Worm (Caenorhabditis elegans) whole organism, late embryonic: ENCODE results near the gene ttr-34.
A peak's percentile ranks its signal among the peaks of the same experiment; 100 is the strongest.

Experiments used
- C38D4.7 ChIP-seq: fragments of 200-800 bp; sonication (Bioruptor generic); optimal IDR thresholded peaks from 2 replicates; lab custom pipeline; 2018; ENCODE audit warnings: mild to moderate bottlenecking, missing genetic modification characterization, moderate library complexity, missing compliant biosample characterization
- F13H6.1 ChIP-seq: sonication (generic microtip); optimal IDR thresholded peaks from 2 replicates; lab custom pipeline; 2016; ENCODE audit warnings: missing genetic modification characterization, missing compliant biosample characterization
- K02D7.2 ChIP-seq: sonication (generic microtip); optimal IDR thresholded peaks from 2 replicates; lab custom pipeline; 2017; ENCODE audit warnings: mild to moderate bottlenecking, missing genetic modification characterization, missing compliant biosample characterization
- K09A11.1 ChIP-seq: sonication (generic microtip); optimal IDR thresholded peaks from 2 replicates; lab custom pipeline; 2017; ENCODE audit warnings: antibody characterized with exemption, mild to moderate bottlenecking, missing genetic modification characterization, missing compliant biosample characterization; ENCODE audit not compliant: insufficient read depth
- ahr-1 ChIP-seq: sonication (generic microtip); optimal IDR thresholded peaks from 2 replicates; lab custom pipeline; 2016; ENCODE audit warnings: missing genetic modification characterization, missing compliant biosample characterization
- ceh-18 ChIP-seq: sonication (generic microtip); optimal IDR thresholded peaks from 2 replicates; lab custom pipeline; 2016; ENCODE audit warnings: missing genetic modification characterization, missing compliant biosample characterization
- ceh-19 ChIP-seq: fragments of 200-800 bp; sonication (Bioruptor generic); optimal IDR thresholded peaks from 2 replicates; lab custom pipeline; 2018; ENCODE audit warnings: mild to moderate bottlenecking, missing genetic modification characterization, missing compliant biosample characterization
- ceh-2 ChIP-seq: sonication (generic microtip); optimal IDR thresholded peaks from 2 replicates; lab custom pipeline; 2016; ENCODE audit warnings: missing genotype, missing genetic modification characterization, missing compliant biosample characterization
- ceh-45 ChIP-seq: fragments of 200-800 bp; sonication (Bioruptor generic); IDR thresholded peaks from 2 replicates; pipeline ENCODE4 v1.3.6; 2022; ENCODE audit warnings: missing genetic modification reagents, missing genetic modification characterization, missing compliant biosample characterization
- ceh-6 ChIP-seq: fragments of 200-800 bp; sonication (Bioruptor generic); optimal IDR thresholded peaks from 2 replicates; lab custom pipeline; 2018; ENCODE audit warnings: mild to moderate bottlenecking, missing genetic modification characterization, missing compliant biosample characterization
- che-1 ChIP-seq: sonication (generic microtip); optimal IDR thresholded peaks from 2 replicates; lab custom pipeline; 2016; ENCODE audit warnings: mild to moderate bottlenecking, missing genetic modification characterization, missing compliant biosample characterization
- dmd-4 ChIP-seq: sonication (generic microtip); optimal IDR thresholded peaks from 2 replicates; lab custom pipeline; 2016; ENCODE audit warnings: borderline replicate concordance, missing genetic modification characterization, missing compliant biosample characterization
- elt-2 ChIP-seq: sonication (generic microtip); optimal IDR thresholded peaks from 2 replicates; lab custom pipeline; 2016; ENCODE audit warnings: missing genetic modification reagents, missing genetic modification characterization, missing compliant biosample characterization
- elt-4 ChIP-seq: sonication (generic microtip); optimal IDR thresholded peaks from 2 replicates; lab custom pipeline; 2016; ENCODE audit warnings: missing genetic modification characterization, missing compliant biosample characterization
- eyg-1 ChIP-seq: sonication (generic microtip); optimal IDR thresholded peaks from 2 replicates; lab custom pipeline; 2016; ENCODE audit warnings: missing genotype, missing genetic modification characterization, missing compliant biosample characterization
- fax-1 ChIP-seq: sonication (generic microtip); optimal IDR thresholded peaks from 2 replicates; lab custom pipeline; 2016; ENCODE audit warnings: missing genotype, missing genetic modification characterization, missing compliant biosample characterization
- fkh-10 ChIP-seq: fragments of 150-350 bp; optimal IDR thresholded peaks from 2 replicates; lab custom pipeline; 2014; ENCODE audit warnings: missing biosample characterization, missing genetic modification reagents, missing genetic modification characterization
- fkh-6 ChIP-seq: sonication (generic microtip); optimal IDR thresholded peaks from 2 replicates; lab custom pipeline; 2016; ENCODE audit warnings: missing genetic modification characterization, missing compliant biosample characterization
- hlh-13 ChIP-seq: fragments of 200-800 bp; sonication (Bioruptor generic); optimal IDR thresholded peaks from 2 replicates; lab custom pipeline; 2018; ENCODE audit warnings: mild to moderate bottlenecking, missing genetic modification characterization, missing compliant biosample characterization
- hlh-15 ChIP-seq: sonication (generic microtip); optimal IDR thresholded peaks from 2 replicates; lab custom pipeline; 2016; ENCODE audit warnings: missing genetic modification characterization, missing compliant biosample characterization
- hlh-30 ChIP-seq: sonication (generic microtip); optimal IDR thresholded peaks from 2 replicates; lab custom pipeline; 2017; ENCODE audit warnings: antibody characterized with exemption, missing genetic modification characterization, missing compliant biosample characterization; ENCODE audit not compliant: insufficient read depth
- hlh-8 ChIP-seq: sonication (generic microtip); optimal IDR thresholded peaks from 2 replicates; lab custom pipeline; 2016; ENCODE audit warnings: missing genotype, missing genetic modification characterization, missing compliant biosample characterization
- lim-6 ChIP-seq: sonication (generic microtip); optimal IDR thresholded peaks from 2 replicates; lab custom pipeline; 2016; ENCODE audit warnings: missing genetic modification characterization, missing compliant biosample characterization
- lin-11 ChIP-seq: fragments of 200-800 bp; sonication (Bioruptor generic); optimal IDR thresholded peaks from 2 replicates; lab custom pipeline; 2018; ENCODE audit warnings: mild to moderate bottlenecking, missing genetic modification characterization, missing compliant biosample characterization
- madf-2 ChIP-seq: sonication (generic microtip); optimal IDR thresholded peaks from 2 replicates; lab custom pipeline; 2017; ENCODE audit warnings: missing genetic modification characterization, missing compliant biosample characterization
- mec-3 ChIP-seq: sonication (generic microtip); optimal IDR thresholded peaks from 2 replicates; lab custom pipeline; 2016; ENCODE audit warnings: borderline replicate concordance, missing genetic modification characterization, missing compliant biosample characterization
- nfya-1 ChIP-seq: sonication (generic microtip); optimal IDR thresholded peaks from 2 replicates; lab custom pipeline; 2017; ENCODE audit warnings: missing genetic modification characterization, mild to moderate bottlenecking, missing compliant biosample characterization, antibody characterized with exemption, moderate library complexity
- nhr-232 ChIP-seq: sonication (generic microtip); optimal IDR thresholded peaks from 2 replicates; lab custom pipeline; 2016; ENCODE audit warnings: missing genetic modification characterization, missing compliant biosample characterization
- npax-4 ChIP-seq: sonication (generic microtip); optimal IDR thresholded peaks from 2 replicates; lab custom pipeline; 2016; ENCODE audit warnings: missing genetic modification characterization, missing compliant biosample characterization
- odd-2 ChIP-seq: sonication (generic microtip); optimal IDR thresholded peaks from 2 replicates; lab custom pipeline; 2017; ENCODE audit warnings: antibody characterized with exemption, mild to moderate bottlenecking, missing genetic modification characterization, missing compliant biosample characterization
- pat-9 ChIP-seq: fragments of 200-800 bp; sonication (Bioruptor generic); optimal IDR thresholded peaks from 2 replicates; lab custom pipeline; 2018; ENCODE audit warnings: mild to moderate bottlenecking, missing genetic modification characterization, moderate library complexity, missing compliant biosample characterization
- pha-2 ChIP-seq: sonication (generic microtip); optimal IDR thresholded peaks from 2 replicates; lab custom pipeline; 2017; ENCODE audit warnings: mild to moderate bottlenecking, missing genetic modification characterization, missing compliant biosample characterization
- pha-4 ChIP-seq: fragments of 150-350 bp; optimal IDR thresholded peaks from 2 replicates; lab custom pipeline; 2018; ENCODE audit warnings: missing biosample characterization, missing genetic modification reagents, missing genetic modification characterization
- pqm-1 ChIP-seq: sonication (generic microtip); optimal IDR thresholded peaks from 2 replicates; lab custom pipeline; 2016; ENCODE audit warnings: missing genetic modification characterization, missing compliant biosample characterization
- pros-1 ChIP-seq: fragments of 150-350 bp; optimal IDR thresholded peaks from 2 replicates; lab custom pipeline; 2014; ENCODE audit warnings: missing biosample characterization, missing genetic modification reagents, missing genetic modification characterization
- rnt-1 ChIP-seq: sonication (generic microtip); optimal IDR thresholded peaks from 2 replicates; lab custom pipeline; 2016; ENCODE audit warnings: missing genetic modification characterization, missing compliant biosample characterization
- sdc-2 ChIP-seq: sonication (generic microtip); optimal IDR thresholded peaks from 2 replicates; lab custom pipeline; 2016; ENCODE audit warnings: missing genotype, missing genetic modification characterization, missing compliant biosample characterization
- sox-4 ChIP-seq: sonication (generic microtip); optimal IDR thresholded peaks from 2 replicates; lab custom pipeline; 2017; ENCODE audit warnings: mild to moderate bottlenecking, missing genetic modification characterization, inconsistent platforms, missing compliant biosample characterization
- tbx-2 ChIP-seq: sonication (generic microtip); optimal IDR thresholded peaks from 2 replicates; lab custom pipeline; 2016; ENCODE audit warnings: missing genetic modification characterization, missing compliant biosample characterization
- tbx-7 ChIP-seq: sonication (generic microtip); optimal IDR thresholded peaks from 2 replicates; lab custom pipeline; 2016; ENCODE audit warnings: missing genotype, missing genetic modification characterization, missing compliant biosample characterization
- ttx-3 ChIP-seq: sonication (generic microtip); optimal IDR thresholded peaks from 2 replicates; lab custom pipeline; 2016; ENCODE audit warnings: missing genetic modification reagents, missing genetic modification characterization, missing compliant biosample characterization
- unc-3 ChIP-seq, 2 experiments: fragments of 200-800 bp in 1 of 2; sonication (Bioruptor generic) in 1 of 2; sonication (generic microtip) in 1 of 2; conservative IDR thresholded peaks in 1 of 2; optimal IDR thresholded peaks in 1 of 2; 2 replicates each; pipeline versions ENCODE4 v1.3.6 to Lab custom; 2016 to 2022; ENCODE audit warnings: missing compliant biosample characterization in 2 of 2, missing genetic modification characterization in 2 of 2, missing genetic modification reagents in 1 of 2
- unc-42 ChIP-seq: sonication (generic microtip); optimal IDR thresholded peaks from 2 replicates; lab custom pipeline; 2016; ENCODE audit warnings: missing genotype, missing genetic modification characterization, missing compliant biosample characterization
- unc-55 ChIP-seq: sonication (generic microtip); optimal IDR thresholded peaks from 2 replicates; lab custom pipeline; 2017; ENCODE audit warnings: missing biosample characterization, missing genetic modification reagents, missing genetic modification characterization
- unc-86 ChIP-seq: sonication (generic microtip); optimal IDR thresholded peaks from 2 replicates; lab custom pipeline; 2016; ENCODE audit warnings: missing genetic modification characterization, missing compliant biosample characterization
- ztf-16 ChIP-seq: sonication (generic microtip); optimal IDR thresholded peaks from 2 replicates; lab custom pipeline; 2017; ENCODE audit warnings: missing genetic modification characterization, missing compliant biosample characterization

ttr-34 gene

ce11 chrX:13143762-13144732, 4.5 kb downstream of the ttr-34 start (continued):
- TF ChIP-seq K09A11.1 (tag; lab: Kevin White, UChicago) (no peak), ahr-1 (tag; lab: Kevin White, UChicago) (no peak), ttx-3 (tag; lab: Kevin White, UChicago) (no peak), ceh-6 (GFP tag; lab: Kevin White, UChicago) (peak; percentile 46), hlh-15 (no peak), hlh-30 (peak; percentile 79), hlh-8 (tag; lab: Kevin White, UChicago) (no peak), ceh-19 (GFP tag; lab: Kevin White, UChicago) (peak; percentile 57), fkh-6 (tag; lab: Kevin White, UChicago) (no peak), elt-2 (tag; lab: Kevin White, UChicago) (peak; percentile 16), C38D4.7 (GFP tag; lab: Kevin White, UChicago) (no peak), tbx-2 (tag; lab: Kevin White, UChicago) (peak; percentile 78), pat-9 (tag; lab: Kevin White, UChicago) (no peak), elt-4 (peak; percentile 67), hlh-13 (GFP tag; lab: Kevin White, UChicago) (no peak), eyg-1 (tag; lab: Kevin White, UChicago) (peak; percentile 56), rnt-1 (peak; percentile 51), madf-2 (no peak), pros-1 (tag; lab: Kevin White, UChicago) (peak; percentile 60), F13H6.1 (tag; lab: Kevin White, UChicago) (peak; percentile 15), tbx-7 (tag; lab: Kevin White, UChicago) (no peak)

- TF ChIP-seq ceh-18 (peak; percentile 97), che-1 (tag; lab: Kevin White, UChicago) (peak; percentile 47), unc-86 (tag; lab: Kevin White, UChicago) (no peak), pqm-1 (tag; lab: Kevin White, UChicago) (peak; percentile 19), lim-6 (tag; lab: Kevin White, UChicago) (peak; percentile 51), fax-1 (peak; percentile 26), unc-3 (GFP tag; conservative IDR thresholded peaks at IDR 0.05; lab: Robert Waterston, UW) (no peak; the same call in 1 of the 2 replicates), unc-3 (tag; optimal IDR thresholded peaks at IDR 0.05; lab: Kevin White, UChicago) (no peak), elt-4 (no peak), ceh-45 (GFP tag; lab: Robert Waterston, UW) (no peak), lin-11 (tag; lab: Kevin White, UChicago) (no peak), K09A11.1 (tag; lab: Kevin White, UChicago) (no peak), fkh-10 (GFP tag; lab: Kevin White, UChicago) (no peak), npax-4 (tag; lab: Kevin White, UChicago) (no peak), pha-4 (tag; lab: Kevin White, UChicago) (no peak), sox-4 (tag; lab: Kevin White, UChicago) (no peak), hlh-15 (no peak), odd-2 (tag; lab: Kevin White, UChicago) (no peak), C38D4.7 (GFP tag; lab: Kevin White, UChicago) (peak; percentile 17), madf-2 (peak; percentile 36), pat-9 (tag; lab: Kevin White, UChicago) (peak; percentile 62), fkh-6 (tag; lab: Kevin White, UChicago) (peak; percentile 27), dmd-4 (tag; lab: Kevin White, UChicago) (peak; percentile 10), sdc-2 (peak; percentile 77), nfya-1 (peak; percentile 93), pha-2 (tag; lab: Kevin White, UChicago) (no peak), unc-55 (peak; percentile 97), nhr-232 (tag; lab: Kevin White, UChicago) (no peak), K02D7.2 (no peak), ceh-2 (tag; lab: Kevin White, UChicago) (peak; percentile 61), ztf-16 (peak; percentile 42), unc-42 (tag; lab: Kevin White, UChicago) (peak; percentile 87), mec-3 (tag; lab: Kevin White, UChicago) (no peak)
Measured at ce11 chrX:13144975-13145618, 5.5 kb downstream of the ttr-34 start.
